Fruit fly (Drosophila melanogaster) whole organism, embryonic: ENCODE data around the gene CG15473.

ENCODE experiments used
- BEAF-32 ChIP-seq: fragments of 200-800 bp; sonication (Bioruptor generic); optimal IDR thresholded peaks from 3 replicates; lab custom pipeline; 2017; ENCODE audit warnings: missing biosample characterization, missing genetic modification characterization, mild to moderate bottlenecking, moderate library complexity, missing genetic modification reagents
- CG10209 ChIP-seq: fragments of 200-800 bp; sonication (Bioruptor generic); optimal IDR thresholded peaks from 3 replicates; lab custom pipeline; 2017; ENCODE audit warnings: missing biosample characterization, mild to moderate bottlenecking, missing genetic modification characterization, missing genetic modification reagents
- CG12155 ChIP-seq: fragments of 200-800 bp; sonication (Bioruptor generic); optimal IDR thresholded peaks from 3 replicates; lab custom pipeline; 2016; ENCODE audit warnings: missing biosample characterization, missing genetic modification characterization
- CG12659 ChIP-seq: fragments of 200-800 bp; sonication (Bioruptor generic); optimal IDR thresholded peaks from 3 replicates; lab custom pipeline; 2017; ENCODE audit warnings: mild to moderate bottlenecking, missing biosample characterization, missing genetic modification reagents, missing genetic modification characterization
- CG13287 ChIP-seq: fragments of 200-800 bp; sonication (Bioruptor generic); IDR thresholded peaks from 2 replicates; pipeline ENCODE4 v1.3.6; 2022; ENCODE audit warnings: missing biosample characterization, missing genetic modification characterization; ENCODE audit not compliant: partially characterized antibody
- CG13424 ChIP-seq: fragments of 200-800 bp; sonication (Bioruptor generic); optimal IDR thresholded peaks from 2 replicates; lab custom pipeline; 2019; ENCODE audit warnings: missing biosample characterization, mild to moderate bottlenecking, missing genetic modification characterization, moderate library complexity
- CG14014 ChIP-seq: fragments of 200-800 bp; sonication (Bioruptor generic); IDR thresholded peaks from 2 replicates; pipeline ENCODE4 v1.3.6; 2022; ENCODE audit warnings: missing biosample characterization, missing genetic modification characterization
- CG15479 ChIP-seq: fragments of 200-800 bp; sonication (Bioruptor generic); optimal IDR thresholded peaks from 3 replicates; lab custom pipeline; 2019; ENCODE audit warnings: missing biosample characterization, mild to moderate bottlenecking, missing genetic modification characterization, moderate library complexity
- CG17361 ChIP-seq: fragments of 200-800 bp; sonication (Bioruptor generic); IDR thresholded peaks from 3 replicates; pipeline ENCODE4 v1.3.6; 2022; ENCODE audit warnings: missing biosample characterization, missing genetic modification characterization
- CG2202 ChIP-seq: fragments of 200-800 bp; sonication (Bioruptor generic); optimal IDR thresholded peaks from 2 replicates; lab custom pipeline; 2018; ENCODE audit warnings: missing biosample characterization, mild to moderate bottlenecking, missing genetic modification characterization
- CG31441 ChIP-seq: fragments of 200-800 bp; sonication (Bioruptor generic); IDR thresholded peaks from 2 replicates; pipeline ENCODE4 v1.3.6; 2022; ENCODE audit warnings: missing biosample characterization, missing genetic modification characterization
- CG34422 ChIP-seq: fragments of 200-800 bp; sonication (Bioruptor generic); IDR thresholded peaks from 3 replicates; pipeline ENCODE4 v1.3.6; 2022; ENCODE audit warnings: missing biosample characterization, missing genetic modification characterization
- CG4282 ChIP-seq: fragments of 200-800 bp; sonication (Bioruptor generic); optimal IDR thresholded peaks from 2 replicates; lab custom pipeline; 2016; ENCODE audit warnings: missing biosample characterization, missing genetic modification characterization
- CG43689 ChIP-seq: fragments of 200-800 bp; sonication (Bioruptor generic); IDR thresholded peaks from 2 replicates; pipeline ENCODE4 v1.3.6; 2022; ENCODE audit warnings: missing biosample characterization, missing genetic modification characterization
- CG4617 ChIP-seq: fragments of 200-800 bp; sonication (Bioruptor generic); optimal IDR thresholded peaks from 3 replicates; lab custom pipeline; 2016; ENCODE audit warnings: missing biosample characterization, missing genetic modification characterization, borderline replicate concordance
- CG6791 ChIP-seq: fragments of 200-800 bp; sonication (Bioruptor generic); IDR thresholded peaks from 3 replicates; pipeline ENCODE4 v1.3.6; 2022; ENCODE audit warnings: missing biosample characterization, missing genetic modification characterization; ENCODE audit not compliant: partially characterized antibody
- CG7786 ChIP-seq: fragments of 200-800 bp; sonication (Bioruptor generic); optimal IDR thresholded peaks from 2 replicates; lab custom pipeline; 2016; ENCODE audit warnings: missing biosample characterization, missing genetic modification characterization
- CG8478 ChIP-seq: fragments of >200 bp; optimal IDR thresholded peaks from 2 replicates; lab custom pipeline; 2018
- CG9727 ChIP-seq: fragments of 200-800 bp; sonication (Bioruptor generic); optimal IDR thresholded peaks from 3 replicates; lab custom pipeline; 2017; ENCODE audit warnings: missing biosample characterization, mild to moderate bottlenecking, missing genetic modification characterization
- CG9797 ChIP-seq: fragments of 200-800 bp; sonication (Bioruptor generic); optimal IDR thresholded peaks from 3 replicates; lab custom pipeline; 2018; ENCODE audit warnings: missing biosample characterization, mild to moderate bottlenecking, missing genetic modification characterization
- CoRest ChIP-seq: fragments of 200-800 bp; sonication (Bioruptor generic); optimal IDR thresholded peaks from 3 replicates; lab custom pipeline; 2018; ENCODE audit warnings: missing biosample characterization, mild to moderate bottlenecking, missing genetic modification characterization, moderate library complexity
- D ChIP-seq, 2 experiments: fragments of 200-800 bp in 1 of 2; fragments of >200 bp in 1 of 2; sonication (Bioruptor generic) in 1 of 2; optimal IDR thresholded peaks; 2 replicates in 1 of 2; 3 replicates in 1 of 2; lab custom pipeline; 2017; ENCODE audit warnings: mild to moderate bottlenecking in 1 of 2, missing biosample characterization in 1 of 2, missing genetic modification characterization in 1 of 2, missing genetic modification reagents in 1 of 2
- Dp ChIP-seq: fragments of 200-800 bp; sonication (Bioruptor generic); optimal IDR thresholded peaks from 2 replicates; lab custom pipeline; 2018; ENCODE audit warnings: missing biosample characterization, mild to moderate bottlenecking, missing genetic modification characterization, moderate library complexity
- E2f2 ChIP-seq: fragments of 200-800 bp; sonication (Bioruptor generic); IDR thresholded peaks from 2 replicates; pipeline ENCODE4 v1.3.6; 2022; ENCODE audit warnings: missing biosample characterization, missing genetic modification characterization
- HmgZ ChIP-seq: fragments of 200-800 bp; sonication (Bioruptor generic); optimal IDR thresholded peaks from 2 replicates; lab custom pipeline; 2018; ENCODE audit warnings: missing biosample characterization, mild to moderate bottlenecking, missing genetic modification characterization
- Hmr ChIP-seq: fragments of 200-800 bp; sonication (Bioruptor generic); optimal IDR thresholded peaks from 3 replicates; lab custom pipeline; 2017; ENCODE audit warnings: mild to moderate bottlenecking, missing biosample characterization, missing genetic modification reagents, missing genetic modification characterization
- MESR4 ChIP-seq: fragments of 200-800 bp; sonication (Bioruptor generic); optimal IDR thresholded peaks from 2 replicates; lab custom pipeline; 2018; ENCODE audit warnings: missing biosample characterization, mild to moderate bottlenecking, missing genetic modification characterization, moderate library complexity
- Med ChIP-seq: fragments of 200-800 bp; sonication (Bioruptor generic); peaks from one replicate; lab custom pipeline; 2016; ENCODE audit warnings: missing biosample characterization, missing genetic modification characterization, mild to moderate bottlenecking, inconsistent platforms, moderate library complexity
- Oli ChIP-seq: fragments of 200-800 bp; sonication (Bioruptor generic); optimal IDR thresholded peaks from 2 replicates; lab custom pipeline; 2018; ENCODE audit warnings: missing biosample characterization, mild to moderate bottlenecking, missing genetic modification characterization, moderate library complexity
- Pdp1 ChIP-seq, 2 experiments: fragments of 200-800 bp; sonication (Bioruptor generic); optimal IDR thresholded peaks; 3 replicates each; lab custom pipeline; 2016; ENCODE audit warnings: missing biosample characterization in 2 of 2, missing genetic modification characterization in 2 of 2, mild to moderate bottlenecking in 1 of 2, moderate library complexity in 1 of 2
- Six4 ChIP-seq: fragments of 200-800 bp; sonication (Bioruptor generic); optimal IDR thresholded peaks from 2 replicates; lab custom pipeline; 2016; ENCODE audit warnings: missing biosample characterization, missing genetic modification characterization
- Ssrp ChIP-seq: fragments of 200-800 bp; sonication (Bioruptor generic); optimal IDR thresholded peaks from 2 replicates; lab custom pipeline; 2018; ENCODE audit warnings: missing biosample characterization, mild to moderate bottlenecking, missing genetic modification characterization, moderate library complexity
- Vsx1 ChIP-seq: fragments of 200-800 bp; sonication (Bioruptor generic); optimal IDR thresholded peaks from 2 replicates; lab custom pipeline; 2017; ENCODE audit warnings: missing biosample characterization, mild to moderate bottlenecking, missing genetic modification characterization, missing genetic modification reagents
- ara ChIP-seq: fragments of 200-800 bp; sonication (Bioruptor generic); IDR thresholded peaks from 2 replicates; pipeline ENCODE4 v1.3.6; 2022; ENCODE audit warnings: missing biosample characterization, missing genetic modification characterization
- bcd ChIP-seq: fragments of 200-800 bp; sonication (Bioruptor generic); optimal IDR thresholded peaks from 2 replicates; lab custom pipeline; 2017; ENCODE audit warnings: missing biosample characterization, mild to moderate bottlenecking, missing genetic modification characterization
- danr ChIP-seq: fragments of 200-800 bp; sonication (Bioruptor generic); IDR thresholded peaks from 2 replicates; pipeline ENCODE4 v1.3.6; 2022; ENCODE audit warnings: missing biosample characterization, missing genetic modification characterization
- dysf ChIP-seq: fragments of 200-800 bp; sonication (Bioruptor generic); IDR thresholded peaks from 3 replicates; pipeline ENCODE4 v1.3.6; 2022; ENCODE audit warnings: missing biosample characterization, missing genetic modification characterization
- exex ChIP-seq: fragments of 200-800 bp; sonication (Bioruptor generic); optimal IDR thresholded peaks from 4 replicates; lab custom pipeline; 2018; ENCODE audit warnings: missing biosample characterization, mild to moderate bottlenecking, missing genetic modification characterization, moderate library complexity
- gfzf ChIP-seq: fragments of 200-800 bp; sonication (Bioruptor generic); optimal IDR thresholded peaks from 2 replicates; lab custom pipeline; 2016; ENCODE audit warnings: missing biosample characterization, mild to moderate bottlenecking, missing genetic modification characterization, moderate library complexity
- grau ChIP-seq: fragments of 200-800 bp; optimal IDR thresholded peaks from 3 replicates; lab custom pipeline; 2019; ENCODE audit warnings: missing biosample characterization, mild to moderate bottlenecking, missing genetic modification characterization, moderate library complexity
- grn ChIP-seq: fragments of 200-800 bp; sonication (Bioruptor generic); optimal IDR thresholded peaks from 3 replicates; lab custom pipeline; 2017; ENCODE audit warnings: missing biosample characterization, missing genetic modification characterization
- ken ChIP-seq: fragments of 200-800 bp; sonication (Bioruptor generic); IDR thresholded peaks from 3 replicates; pipeline ENCODE4 v1.3.6; 2022; ENCODE audit warnings: missing biosample characterization, missing genetic modification characterization
- lab ChIP-seq: fragments of 200-800 bp; sonication (Bioruptor generic); optimal IDR thresholded peaks from 3 replicates; lab custom pipeline; 2017; ENCODE audit warnings: missing biosample characterization, missing genetic modification characterization, mild to moderate bottlenecking, moderate library complexity, missing genetic modification reagents
- mld ChIP-seq: fragments of 200-800 bp; sonication (Bioruptor generic); IDR thresholded peaks from 3 replicates; pipeline ENCODE4 v1.3.6; 2022; ENCODE audit warnings: missing biosample characterization, missing genetic modification characterization; ENCODE audit not compliant: partially characterized antibody
- phol ChIP-seq: fragments of 200-800 bp; sonication (Bioruptor generic); optimal IDR thresholded peaks from 3 replicates; lab custom pipeline; 2018; ENCODE audit warnings: missing biosample characterization, mild to moderate bottlenecking, missing genetic modification characterization, moderate library complexity
- pzg ChIP-seq: fragments of 200-800 bp; sonication (Bioruptor generic); optimal IDR thresholded peaks from 3 replicates; lab custom pipeline; 2018; ENCODE audit warnings: missing biosample characterization, mild to moderate bottlenecking, missing genetic modification characterization, moderate library complexity
- slbo ChIP-seq: fragments of 200-800 bp; sonication (Bioruptor generic); IDR thresholded peaks from 2 replicates; pipeline ENCODE4 v1.3.6; 2022; ENCODE audit warnings: missing biosample characterization, missing genetic modification characterization
- stwl ChIP-seq: fragments of 200-800 bp; sonication (Bioruptor generic); optimal IDR thresholded peaks from 3 replicates; lab custom pipeline; 2018; ENCODE audit warnings: missing biosample characterization, mild to moderate bottlenecking, missing genetic modification characterization, moderate library complexity
- sug ChIP-seq: fragments of 200-800 bp; optimal IDR thresholded peaks from 2 replicates; lab custom pipeline; 2019; ENCODE audit warnings: missing biosample characterization, mild to moderate bottlenecking, missing genetic modification characterization, moderate library complexity

Gene CG15473

DNA sequence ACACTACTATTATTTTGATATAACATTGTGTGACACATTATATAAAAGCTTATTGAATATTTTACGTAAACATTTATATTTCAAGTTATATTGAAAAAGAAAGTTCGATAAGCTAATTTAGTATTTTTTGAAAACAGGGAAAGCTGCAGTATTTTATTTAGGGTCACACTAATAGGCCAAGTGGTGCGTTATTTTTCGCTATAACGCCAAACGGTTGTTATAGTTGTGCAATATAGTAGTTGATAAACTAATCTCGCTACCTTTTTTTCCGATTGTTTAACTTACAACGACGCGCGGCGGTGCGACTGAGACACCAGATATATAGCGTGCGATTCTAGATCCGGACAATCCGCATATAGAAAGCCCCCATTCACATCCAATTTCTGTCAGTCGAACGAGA, 47.8 kb upstream of the CG15473 start, which contains the start of gene Pdha:
TSS of gene Pdha (plus strand) at position 167 of the 400 bp plus-strand sequence.
- peak; percentile 24 for TF ChIP-seq CG15479
- peak in 1 of 2 experiments; percentile 97 for TF ChIP-seq Pdp1 (GFP tag; optimal IDR thresholded peaks at IDR 0.05; lab: Kevin White, UChicago)
- peak; percentile 46 for TF ChIP-seq MESR4 (GFP tag; lab: Kevin White, UChicago)
- TF ChIP-seq CG12659 (GFP tag; lab: Kevin White, UChicago): peak; percentile 18
- no peak for TF ChIP-seq CG7786
- TF ChIP-seq E2f2 (GFP tag; lab: Robert Waterston, UW): 0 out of 2 replicates have a peak, but pooled peaks have one; percentile 16
- no peak for TF ChIP-seq CG13424 (tag; lab: Kevin White, UChicago)
- TF ChIP-seq stwl (tag; lab: Kevin White, UChicago): peak; percentile 46
- peak; percentile 8; the same call in 1 of the 3 replicates for TF ChIP-seq CG34422 (GFP tag; lab: Robert Waterston, UW)
- TF ChIP-seq sug (tag; lab: Kevin White, UChicago): peak; percentile 1
- TF ChIP-seq CG9797: peak; percentile 45
- 0 out of 3 replicates have a peak, but pooled peaks have one; percentile 9 for TF ChIP-seq CG17361 (GFP tag; lab: Robert Waterston, UW)
- no peak for TF ChIP-seq mld (GFP tag; lab: Robert Waterston, UW)
- peak; percentile 7; the same call in 1 of the 2 replicates for TF ChIP-seq CG13287
- TF ChIP-seq CG6791: no peak
- TF ChIP-seq pzg: peak; percentile 47
- TF ChIP-seq CG12155 (GFP tag; lab: Kevin White, UChicago): no peak
- TF ChIP-seq bcd (GFP tag; lab: Kevin White, UChicago): no peak
- TF ChIP-seq CG8478 (lab: Kevin White, UChicago): no peak
- peak; percentile 68 for TF ChIP-seq Vsx1 (GFP tag; lab: Kevin White, UChicago)
- TF ChIP-seq CG14014 (GFP tag; lab: Robert Waterston, UW): no peak
- peak; percentile 22 for TF ChIP-seq BEAF-32 (GFP tag; lab: Kevin White, UChicago)
- no peak for TF ChIP-seq CG43689
- peak; percentile 13 for TF ChIP-seq exex
- no peak for TF ChIP-seq ken (GFP tag; lab: Robert Waterston, UW)
- TF ChIP-seq HmgZ: peak; percentile 18
- TF ChIP-seq slbo (GFP tag; lab: Robert Waterston, UW): peak; percentile 21; the same call in 1 of the 2 replicates
- no peak for TF ChIP-seq Six4 (GFP tag; lab: Kevin White, UChicago)
- TF ChIP-seq Oli (tag; lab: Kevin White, UChicago): no peak
- peak; percentile 26 for TF ChIP-seq Med (GFP tag; lab: Kevin White, UChicago)
- peak; percentile 76 for TF ChIP-seq gfzf (GFP tag; lab: Kevin White, UChicago)
- peak; percentile 3 for TF ChIP-seq Dp (GFP tag; lab: Kevin White, UChicago)
- no peak for TF ChIP-seq grn

DNA sequence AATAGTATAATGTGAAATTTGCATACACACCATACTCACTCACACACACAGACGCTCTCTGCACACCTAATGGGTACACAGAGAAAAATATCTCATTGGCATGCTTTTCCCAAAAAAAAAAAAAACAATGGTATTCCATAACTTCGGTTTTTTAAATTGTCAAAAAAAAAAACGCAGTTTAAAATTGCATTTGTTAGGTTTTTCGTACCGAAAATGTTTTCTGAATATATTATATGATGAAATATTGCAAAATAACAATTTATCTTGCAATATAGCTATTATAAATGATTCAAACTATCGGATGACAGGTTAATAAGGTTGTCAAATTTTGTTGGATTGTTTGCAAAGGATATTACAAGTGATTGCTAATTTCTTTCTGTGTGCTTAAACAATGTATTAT, 45.5 kb upstream of the CG15473 start:
- TF ChIP-seq CG4617 (GFP tag; lab: Kevin White, UChicago) (no peak), CG31441 (peak; percentile 30; the same call in 1 of the 2 replicates), dysf (peak; percentile 49; the same call in 2 of the 3 replicates), CG10209 (GFP tag; lab: Kevin White, UChicago) (peak; percentile 7), Hmr (GFP tag; lab: Kevin White, UChicago) (peak; percentile 8), CoRest (tag; lab: Kevin White, UChicago) (peak; percentile 10), CG17361 (GFP tag; lab: Robert Waterston, UW) (peak; percentile 50; the same call in 1 of the 3 replicates), grau (peak; percentile 12), D (optimal IDR thresholded peaks at IDR 0.05; lab: Kevin White, UChicago) (no peak), D (GFP tag; optimal IDR thresholded peaks at IDR 0.05; lab: Kevin White, UChicago) (peak; percentile 12), bcd (GFP tag; lab: Kevin White, UChicago) (peak; percentile 25), Ssrp (peak; percentile 10), CG2202 (tag; lab: Kevin White, UChicago) (no peak), lab (peak; percentile 11), CG9727 (GFP tag; lab: Kevin White, UChicago) (peak; percentile 32), phol (tag; lab: Kevin White, UChicago) (peak; percentile 27), danr (GFP tag; lab: Robert Waterston, UW) (no peak), CG4282 (GFP tag; lab: Kevin White, UChicago) (no peak), ara (GFP tag; lab: Robert Waterston, UW) (0 out of 2 replicates have a peak, but pooled peaks have one; percentile 12)
